Worm (Caenorhabditis elegans): Measurements from ENCODE around the gene srt-3.

DNA sequence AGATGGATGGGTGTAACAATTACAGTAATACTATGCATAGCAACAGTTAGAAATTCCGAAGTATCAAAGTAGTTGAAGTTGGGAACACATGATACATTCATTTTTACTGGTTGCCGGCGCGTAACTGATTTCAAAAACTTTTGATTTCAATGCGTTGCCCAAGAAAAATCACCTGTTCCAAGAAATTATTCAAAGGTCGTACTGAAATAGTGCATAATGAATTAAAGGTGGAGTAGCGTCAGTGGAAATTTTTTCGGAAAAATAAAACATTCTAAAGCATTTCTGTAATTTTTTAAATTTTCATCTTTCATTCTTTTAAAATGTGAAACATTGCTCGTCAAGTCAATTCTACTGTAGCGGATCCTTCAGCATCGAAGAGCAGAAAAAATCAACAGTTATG, 19.7 kb downstream of the srt-3 start, which contains the start of gene srh-204:
- no peak for TF ChIP-seq madf-8 (GFP tag; conservative IDR thresholded peaks at IDR 0.05)
- TF ChIP-seq dpff-1 (tag; optimal IDR thresholded peaks at IDR 0.05) = no peak
- no peak for TF ChIP-seq dpl-1 (GFP tag; optimal IDR thresholded peaks at IDR 0.05)
- TF ChIP-seq T07F8.4 (tag; optimal IDR thresholded peaks at IDR 0.05) = no peak
- no peak for TF ChIP-seq let-607 (tag; optimal IDR thresholded peaks at IDR 0.05)
- no peak for TF ChIP-seq unc-62 (GFP tag; optimal IDR thresholded peaks at IDR 0.05)
- no peak for TF ChIP-seq F49E8.2 (tag; optimal IDR thresholded peaks at IDR 0.05; ENCODE audit: insufficient read depth)
- no peak for TF ChIP-seq F55B11.4 (tag; optimal IDR thresholded peaks at IDR 0.05; ENCODE audit: borderline replicate concordance, insufficient read depth)
